Fruit fly (Drosophila melanogaster) whole organism, embryonic: ENCODE data around the gene CG5515.

Experiments
- CG16813 ChIP-seq: fragments of 200-800 bp; sonication (Bioruptor generic); IDR thresholded peaks from 3 replicates; pipeline ENCODE4 v1.3.6; 2022; ENCODE audit warnings: missing biosample characterization, missing genetic modification characterization; ENCODE audit not compliant: partially characterized antibody
- CG16815 ChIP-seq: fragments of 200-800 bp; sonication (Bioruptor generic); optimal IDR thresholded peaks from 3 replicates; lab custom pipeline; 2017; ENCODE audit warnings: missing biosample characterization, mild to moderate bottlenecking, missing genetic modification characterization
- CG17612 ChIP-seq: fragments of 200-800 bp; sonication (Bioruptor generic); IDR thresholded peaks from 2 replicates; pipeline ENCODE4 v1.3.6; 2022; ENCODE audit warnings: missing biosample characterization, missing genetic modification characterization
- CG1792 ChIP-seq: fragments of 200-800 bp; sonication (Bioruptor generic); optimal IDR thresholded peaks from 2 replicates; lab custom pipeline; 2016; ENCODE audit warnings: missing biosample characterization, missing genetic modification characterization
- Hmr ChIP-seq: fragments of 200-800 bp; sonication (Bioruptor generic); optimal IDR thresholded peaks from 3 replicates; lab custom pipeline; 2017; ENCODE audit warnings: mild to moderate bottlenecking, missing biosample characterization, missing genetic modification reagents, missing genetic modification characterization
- ftz-f1 ChIP-seq: fragments of 200-800 bp; sonication (Bioruptor generic); optimal IDR thresholded peaks from 2 replicates; lab custom pipeline; 2016; ENCODE audit warnings: missing biosample characterization, missing genetic modification characterization

DNA sequence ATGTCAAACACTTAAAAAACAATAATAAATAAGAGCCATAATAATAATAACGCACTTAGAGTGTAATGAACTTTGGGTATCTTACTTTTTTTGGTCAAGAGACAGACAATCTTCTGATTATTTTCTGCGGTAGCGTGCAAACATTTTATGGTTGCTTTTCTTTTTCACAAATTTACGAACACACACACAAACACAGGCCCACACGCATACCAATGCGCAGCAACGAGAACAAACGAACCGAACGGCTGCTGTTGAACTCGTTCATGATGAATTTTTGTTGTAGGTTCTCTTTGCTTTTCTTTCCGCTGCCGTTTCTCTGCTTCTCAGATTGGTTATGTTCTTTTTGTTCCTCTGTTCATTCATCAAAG lies 45.5 kb upstream of the CG5515 start:
- TF ChIP-seq CG17612 (GFP tag; lab: Robert Waterston, UW) (no peak), CG16813 (GFP tag; lab: Robert Waterston, UW) (no peak), ftz-f1 (no peak), CG1792 (GFP tag; lab: Kevin White, UChicago) (no peak), Hmr (GFP tag; lab: Kevin White, UChicago) (no peak), CG16815 (no peak)
